Fruit fly (Drosophila melanogaster): ENCODE results near the gene CG4766.

Gene CG4766

dm6 chrX:5972030-5972429 lies 28.6 kb downstream of the CG4766 start (continued):
- TF ChIP-seq bcd (GFP tag; optimal IDR thresholded peaks at IDR 0.05) = peak; percentile 13
- no peak for TF ChIP-seq CG7786 (GFP tag; optimal IDR thresholded peaks at IDR 0.05)
- peak; percentile 44; the same call in 1 of the 2 replicates for TF ChIP-seq CG4730 (GFP tag; IDR thresholded peaks at IDR 0.05)
- no peak for TF ChIP-seq grau (tag; optimal IDR thresholded peaks at IDR 0.05)
- TF ChIP-seq ranshi (GFP tag; IDR thresholded peaks at IDR 0.05) = peak; percentile 32; the same call in 1 of the 2 replicates
- TF ChIP-seq CG10267 (tag; optimal IDR thresholded peaks at IDR 0.05) = no peak
- TF ChIP-seq crol (GFP tag; IDR thresholded peaks at IDR 0.05) = 0 out of 2 replicates have a peak, but pooled peaks have one; percentile 21
- TF ChIP-seq bigmax (GFP tag; optimal IDR thresholded peaks at IDR 0.05) = no peak
- TF ChIP-seq Hr51 (GFP tag; optimal IDR thresholded peaks at IDR 0.05) = peak in 1 of 2 experiments; percentile 35
- TF ChIP-seq fd96Cb (tag; optimal IDR thresholded peaks at IDR 0.05) = peak; percentile 47
- TF ChIP-seq vnd (GFP tag; IDR thresholded peaks at IDR 0.05; ENCODE audit: partially characterized antibody) = no peak
- TF ChIP-seq Drgx (GFP tag; IDR thresholded peaks at IDR 0.05) = peak; percentile 87
- no peak for TF ChIP-seq CG10209 (GFP tag; optimal IDR thresholded peaks at IDR 0.05)
- no peak for TF ChIP-seq toy (GFP tag; IDR thresholded peaks at IDR 0.05)
- no peak for TF ChIP-seq CG17802 (tag; optimal IDR thresholded peaks at IDR 0.05)
- TF ChIP-seq HLHmδ (GFP tag; optimal IDR thresholded peaks at IDR 0.05) = no peak
- no peak for TF ChIP-seq Hr39 (optimal IDR thresholded peaks at IDR 0.05)
- no peak for TF ChIP-seq CG4854 (GFP tag; optimal IDR thresholded peaks at IDR 0.05)
- peak; percentile 14 for TF ChIP-seq CG14710 (tag; optimal IDR thresholded peaks at IDR 0.05)
- TF ChIP-seq kay (GFP tag; optimal IDR thresholded peaks at IDR 0.05) = no peak
- no peak for TF ChIP-seq CG1792 (GFP tag; optimal IDR thresholded peaks at IDR 0.05)
- no peak for TF ChIP-seq Side (GFP tag; optimal IDR thresholded peaks at IDR 0.05)
- TF ChIP-seq Elba2 (GFP tag; optimal IDR thresholded peaks at IDR 0.05) = no peak
- TF ChIP-seq Dp (GFP tag; optimal IDR thresholded peaks at IDR 0.05) = no peak
- peak; percentile 63 for TF ChIP-seq HLH3B (GFP tag; IDR thresholded peaks at IDR 0.05)
- peak; percentile 14 for TF ChIP-seq CG12659 (GFP tag; optimal IDR thresholded peaks at IDR 0.05)
- no peak for TF ChIP-seq CG32767 (GFP tag; IDR thresholded peaks at IDR 0.05)
- TF ChIP-seq CG11695 (GFP tag; IDR thresholded peaks at IDR 0.05) = no peak
- TF ChIP-seq CG43689 (GFP tag; IDR thresholded peaks at IDR 0.05) = no peak
- TF ChIP-seq Neu2 (GFP tag; optimal IDR thresholded peaks at IDR 0.05; ENCODE audit: borderline replicate concordance) = no peak
- TF ChIP-seq CG4404 (GFP tag; IDR thresholded peaks at IDR 0.05) = no peak
- TF ChIP-seq amos (GFP tag; IDR thresholded peaks at IDR 0.05; ENCODE audit: partially characterized antibody) = no peak
- no peak for TF ChIP-seq Lim3 (GFP tag; IDR thresholded peaks at IDR 0.05)
- TF ChIP-seq Nf-YB (GFP tag; optimal IDR thresholded peaks at IDR 0.05) = no peak
- TF ChIP-seq CG9932 (GFP tag; IDR thresholded peaks at IDR 0.05) = no peak
- TF ChIP-seq CG17568 (GFP tag; optimal IDR thresholded peaks at IDR 0.05) = no peak
- peak; percentile 38; the same call in 1 of the 2 replicates for TF ChIP-seq dimm (GFP tag; IDR thresholded peaks at IDR 0.05)
- TF ChIP-seq croc (GFP tag; conservative IDR thresholded peaks at IDR 0.05) = peak; percentile 51; the same call in 2 of the 3 replicates
- 0 out of 3 replicates have a peak, but pooled peaks have one; percentile 34 for TF ChIP-seq sr (GFP tag; IDR thresholded peaks at IDR 0.05)
- TF ChIP-seq H15 (GFP tag; IDR thresholded peaks at IDR 0.05) = no peak
- TF ChIP-seq CG6689 (GFP tag; IDR thresholded peaks at IDR 0.05) = peak; percentile 41; the same call in 1 of the 2 replicates
- peak; percentile 25 for TF ChIP-seq CG8388 (GFP tag; optimal IDR thresholded peaks at IDR 0.05)
- no peak for TF ChIP-seq Mad (GFP tag; optimal IDR thresholded peaks at IDR 0.05)
- TF ChIP-seq gce (GFP tag; IDR thresholded peaks at IDR 0.05) = peak; percentile 58; the same call in 1 of the 3 replicates
- no peak for TF ChIP-seq CG17186 (GFP tag; optimal IDR thresholded peaks at IDR 0.05)
- no peak for TF ChIP-seq MBD-R2 (GFP tag; IDR thresholded peaks at IDR 0.05)
- TF ChIP-seq fd3F (GFP tag; optimal IDR thresholded peaks at IDR 0.05) = no peak
- TF ChIP-seq CG17829 (tag; optimal IDR thresholded peaks at IDR 0.05) = peak; percentile 19
- TF ChIP-seq Aef1 (GFP tag; IDR thresholded peaks at IDR 0.05) = peak; percentile 42; the same call in 1 of the 3 replicates
- peak; percentile 50 for TF ChIP-seq phol (tag; optimal IDR thresholded peaks at IDR 0.05)
- 0 out of 2 replicates have a peak, but pooled peaks have one; percentile 24 for TF ChIP-seq dati (GFP tag; IDR thresholded peaks at IDR 0.05)

Data from whole organism, embryonic.